Fruit fly (Drosophila melanogaster) whole organism, prepupa: Measurements from ENCODE around the gene CG7551.

Experiments
- Blimp-1 ChIP-seq: fragments of 200-800 bp; sonication (Bioruptor generic); optimal IDR thresholded peaks from 3 replicates; lab custom pipeline; 2017; ENCODE audit warnings: missing biosample characterization, missing genetic modification characterization, mild to moderate bottlenecking, moderate library complexity, missing genetic modification reagents
- CG10631 ChIP-seq: fragments of 200-800 bp; sonication (Bioruptor generic); optimal IDR thresholded peaks from 2 replicates; lab custom pipeline; 2016; ENCODE audit warnings: missing biosample characterization, missing genetic modification characterization
- CG10669 ChIP-seq: fragments of 200-800 bp; sonication (Bioruptor generic); optimal IDR thresholded peaks from 3 replicates; lab custom pipeline; 2018; ENCODE audit warnings: missing biosample characterization, mild to moderate bottlenecking, missing genetic modification characterization, moderate library complexity
- CG11294 ChIP-seq: fragments of 200-800 bp; sonication (Bioruptor generic); IDR thresholded peaks from 2 replicates; pipeline ENCODE4 v1.3.6; 2022; ENCODE audit warnings: missing biosample characterization, missing genetic modification characterization
- CG15336 ChIP-seq: fragments of 200-800 bp; sonication (Bioruptor generic); IDR thresholded peaks from 2 replicates; pipeline ENCODE4 v1.3.6; 2022; ENCODE audit warnings: missing biosample characterization, missing genetic modification characterization
- CG1621 ChIP-seq: fragments of 200-800 bp; sonication (Bioruptor generic); optimal IDR thresholded peaks from 3 replicates; lab custom pipeline; 2018; ENCODE audit warnings: missing biosample characterization, mild to moderate bottlenecking, missing genetic modification characterization
- CG16779 ChIP-seq: fragments of 200-800 bp; sonication (Bioruptor generic); optimal IDR thresholded peaks from 3 replicates; lab custom pipeline; 2017; ENCODE audit warnings: missing biosample characterization, mild to moderate bottlenecking, missing genetic modification characterization
- CG3032 ChIP-seq: fragments of 200-800 bp; optimal IDR thresholded peaks from 2 replicates; lab custom pipeline; 2019; ENCODE audit warnings: missing biosample characterization, mild to moderate bottlenecking, missing genetic modification characterization, moderate library complexity
- CG31627 ChIP-seq: fragments of 200-800 bp; sonication (Bioruptor generic); optimal IDR thresholded peaks from 3 replicates; lab custom pipeline; 2016; ENCODE audit warnings: missing biosample characterization, missing genetic modification characterization
- CG34406 ChIP-seq: fragments of 200-800 bp; sonication (Bioruptor generic); optimal IDR thresholded peaks from 3 replicates; lab custom pipeline; 2016; ENCODE audit warnings: missing biosample characterization, missing genetic modification characterization
- CG3919 ChIP-seq: fragments of 200-800 bp; sonication (Bioruptor generic); optimal IDR thresholded peaks from 3 replicates; lab custom pipeline; 2016; ENCODE audit warnings: missing biosample characterization, missing genetic modification characterization
- CG4318 ChIP-seq: fragments of 200-800 bp; sonication (Bioruptor generic); optimal IDR thresholded peaks from 3 replicates; lab custom pipeline; 2017; ENCODE audit warnings: missing biosample characterization, mild to moderate bottlenecking, missing genetic modification characterization
- CG6163 ChIP-seq: fragments of 200-800 bp; sonication (Bioruptor generic); IDR thresholded peaks from 3 replicates; pipeline ENCODE4 v1.3.6; 2022; ENCODE audit warnings: missing biosample characterization, missing genetic modification characterization
- CG6276 ChIP-seq: fragments of 200-800 bp; sonication (Bioruptor generic); optimal IDR thresholded peaks from 2 replicates; lab custom pipeline; 2017; ENCODE audit warnings: missing biosample characterization, mild to moderate bottlenecking, missing genetic modification characterization
- CG6792 ChIP-seq: fragments of 200-800 bp; sonication (Bioruptor generic); optimal IDR thresholded peaks from 3 replicates; lab custom pipeline; 2016; ENCODE audit warnings: missing biosample characterization, missing genetic modification characterization
- CG6808 ChIP-seq: fragments of 200-800 bp; sonication (Bioruptor generic); optimal IDR thresholded peaks from 3 replicates; lab custom pipeline; 2017; ENCODE audit warnings: missing biosample characterization, missing genetic modification characterization, mild to moderate bottlenecking, moderate library complexity, missing genetic modification reagents
- CG6854 ChIP-seq: fragments of 200-800 bp; sonication (Bioruptor generic); optimal IDR thresholded peaks from 2 replicates; lab custom pipeline; 2017; ENCODE audit warnings: missing biosample characterization, mild to moderate bottlenecking, missing genetic modification characterization
- CG7368 ChIP-seq: fragments of 200-800 bp; sonication (Bioruptor generic); optimal IDR thresholded peaks from 3 replicates; lab custom pipeline; 2016; ENCODE audit warnings: missing biosample characterization, missing genetic modification characterization
- CG8119 ChIP-seq: fragments of 200-800 bp; sonication (Bioruptor generic); IDR thresholded peaks from 3 replicates; pipeline ENCODE4 v1.3.6; 2022; ENCODE audit warnings: missing biosample characterization, missing genetic modification characterization
- CG8319 ChIP-seq: fragments of 200-800 bp; sonication (Bioruptor generic); optimal IDR thresholded peaks from 3 replicates; lab custom pipeline; 2016; ENCODE audit warnings: missing biosample characterization, missing genetic modification characterization
- CG9139 ChIP-seq: fragments of 200-800 bp; sonication (Bioruptor generic); optimal IDR thresholded peaks from 3 replicates; lab custom pipeline; 2017; ENCODE audit warnings: missing biosample characterization, mild to moderate bottlenecking, missing genetic modification characterization
- Eip75B ChIP-seq: fragments of 200-800 bp; sonication (Bioruptor generic); optimal IDR thresholded peaks from 3 replicates; lab custom pipeline; 2016; ENCODE audit warnings: missing biosample characterization, missing genetic modification characterization
- Eip78C ChIP-seq: fragments of 200-800 bp; sonication (Bioruptor generic); peaks from one replicate; lab custom pipeline; 2016; ENCODE audit warnings: missing biosample characterization, missing genetic modification characterization
- Eip93F ChIP-seq: fragments of 200-800 bp; sonication (Bioruptor generic); optimal IDR thresholded peaks from 2 replicates; lab custom pipeline; 2016; ENCODE audit warnings: missing biosample characterization, mild to moderate bottlenecking, missing genetic modification characterization
- Ets21C ChIP-seq: fragments of 200-800 bp; sonication (Bioruptor generic); optimal IDR thresholded peaks from 3 replicates; lab custom pipeline; 2016; ENCODE audit warnings: missing biosample characterization, missing genetic modification characterization
- Ets96B ChIP-seq: fragments of 200-800 bp; optimal IDR thresholded peaks from 2 replicates; lab custom pipeline; 2019; ENCODE audit warnings: missing biosample characterization, mild to moderate bottlenecking, missing genetic modification characterization, moderate library complexity
- Hr39 ChIP-seq: fragments of 200-800 bp; sonication (Bioruptor generic); optimal IDR thresholded peaks from 2 replicates; lab custom pipeline; 2016; ENCODE audit warnings: missing biosample characterization, missing genetic modification characterization
- Hr4 ChIP-seq: fragments of 200-800 bp; sonication (Bioruptor generic); optimal IDR thresholded peaks from 3 replicates; lab custom pipeline; 2016; ENCODE audit warnings: missing biosample characterization, missing genetic modification characterization
- Lpt ChIP-seq: fragments of 200-800 bp; sonication (Bioruptor generic); optimal IDR thresholded peaks from 3 replicates; lab custom pipeline; 2016; ENCODE audit warnings: missing biosample characterization, missing genetic modification characterization
- Met ChIP-seq: fragments of 200-800 bp; sonication (Bioruptor generic); optimal IDR thresholded peaks from 3 replicates; lab custom pipeline; 2016; ENCODE audit warnings: missing biosample characterization, missing genetic modification characterization
- OdsH ChIP-seq: fragments of 200-800 bp; sonication (Bioruptor generic); optimal IDR thresholded peaks from 3 replicates; lab custom pipeline; 2016; ENCODE audit warnings: missing biosample characterization, missing genetic modification characterization
- Smox ChIP-seq: fragments of 200-800 bp; sonication (Bioruptor generic); optimal IDR thresholded peaks from 3 replicates; lab custom pipeline; 2016; ENCODE audit warnings: missing biosample characterization, missing genetic modification characterization
- Sox102F ChIP-seq: fragments of 200-800 bp; sonication (Bioruptor generic); optimal IDR thresholded peaks from 2 replicates; lab custom pipeline; 2016; ENCODE audit warnings: missing biosample characterization, mild to moderate bottlenecking, missing genetic modification characterization
- Sox14 ChIP-seq: fragments of 200-800 bp; sonication (Bioruptor generic); optimal IDR thresholded peaks from 3 replicates; lab custom pipeline; 2016; ENCODE audit warnings: missing biosample characterization, missing genetic modification characterization
- Sox15 ChIP-seq: fragments of 200-800 bp; sonication (Bioruptor generic); optimal IDR thresholded peaks from 3 replicates; lab custom pipeline; 2016; ENCODE audit warnings: missing biosample characterization, missing genetic modification characterization
- achi ChIP-seq: fragments of 200-800 bp; sonication (Bioruptor generic); optimal IDR thresholded peaks from 3 replicates; lab custom pipeline; 2016; ENCODE audit warnings: missing biosample characterization, missing genetic modification characterization
- acj6 ChIP-seq: fragments of 200-800 bp; sonication (Bioruptor generic); optimal IDR thresholded peaks from 3 replicates; lab custom pipeline; 2016; ENCODE audit warnings: missing biosample characterization, missing genetic modification characterization
- cyc ChIP-seq: fragments of 200-800 bp; sonication (Bioruptor generic); optimal IDR thresholded peaks from 3 replicates; lab custom pipeline; 2016; ENCODE audit warnings: missing biosample characterization, missing genetic modification characterization
- dac ChIP-seq: fragments of 200-800 bp; sonication (Bioruptor generic); optimal IDR thresholded peaks from 2 replicates; lab custom pipeline; 2017; ENCODE audit warnings: missing biosample characterization, mild to moderate bottlenecking, missing genetic modification characterization
- dsx ChIP-seq: fragments of 200-800 bp; optimal IDR thresholded peaks from 3 replicates; lab custom pipeline; 2019; ENCODE audit warnings: missing biosample characterization, mild to moderate bottlenecking, missing genetic modification characterization, moderate library complexity; ENCODE audit not compliant: poor library complexity, severe bottlenecking
- esn ChIP-seq: fragments of 200-800 bp; sonication (Bioruptor generic); optimal IDR thresholded peaks from 2 replicates; lab custom pipeline; 2016; ENCODE audit warnings: missing biosample characterization, mild to moderate bottlenecking, missing genetic modification characterization, moderate library complexity
- fd59A ChIP-seq: fragments of 200-800 bp; sonication (Bioruptor generic); optimal IDR thresholded peaks from 2 replicates; lab custom pipeline; 2017; ENCODE audit warnings: missing biosample characterization, mild to moderate bottlenecking, missing genetic modification characterization, missing genetic modification reagents
- fd85E ChIP-seq: fragments of 200-800 bp; sonication (Bioruptor generic); optimal IDR thresholded peaks from 3 replicates; lab custom pipeline; 2016; ENCODE audit warnings: missing biosample characterization, missing genetic modification characterization
- fkh ChIP-seq: fragments of 200-800 bp; sonication (Bioruptor generic); optimal IDR thresholded peaks from 3 replicates; lab custom pipeline; 2017; ENCODE audit warnings: missing biosample characterization, mild to moderate bottlenecking, missing genetic modification characterization, moderate library complexity
- lz ChIP-seq: fragments of 200-800 bp; sonication (Bioruptor generic); optimal IDR thresholded peaks from 3 replicates; lab custom pipeline; 2016; ENCODE audit warnings: missing biosample characterization, missing genetic modification characterization
- net ChIP-seq: fragments of 200-800 bp; sonication (Bioruptor generic); optimal IDR thresholded peaks from 3 replicates; lab custom pipeline; 2016; ENCODE audit warnings: missing biosample characterization, missing genetic modification characterization
- pdm3 ChIP-seq: fragments of 200-800 bp; sonication (Bioruptor generic); optimal IDR thresholded peaks from 3 replicates; lab custom pipeline; 2016; ENCODE audit warnings: missing biosample characterization, missing genetic modification characterization
- salr ChIP-seq, 2 experiments: fragments of 200-800 bp; sonication (Bioruptor generic); optimal IDR thresholded peaks; 3 replicates each; lab custom pipeline; 2016 to 2018; ENCODE audit warnings: missing biosample characterization in 2 of 2, missing genetic modification characterization in 2 of 2, mild to moderate bottlenecking in 1 of 2
- spab ChIP-seq: fragments of 200-800 bp; sonication (Bioruptor generic); optimal IDR thresholded peaks from 2 replicates; lab custom pipeline; 2017; ENCODE audit warnings: missing biosample characterization, mild to moderate bottlenecking, missing genetic modification characterization, missing genetic modification reagents
- ss ChIP-seq, 2 experiments: fragments of 200-800 bp; sonication (Bioruptor generic); optimal IDR thresholded peaks; 2 replicates in 1 of 2; 3 replicates in 1 of 2; lab custom pipeline; 2017 to 2018; ENCODE audit warnings: mild to moderate bottlenecking in 2 of 2, missing biosample characterization in 2 of 2, missing genetic modification characterization in 2 of 2, moderate library complexity in 1 of 2
- svp ChIP-seq: fragments of 200-800 bp; sonication (Bioruptor generic); peaks from one replicate; lab custom pipeline; 2016; ENCODE audit warnings: missing biosample characterization, missing genetic modification characterization
- vri ChIP-seq: fragments of 200-800 bp; sonication (Bioruptor generic); optimal IDR thresholded peaks from 3 replicates; lab custom pipeline; 2016; ENCODE audit warnings: missing biosample characterization, mild to moderate bottlenecking, missing genetic modification characterization

Gene CG7551

DNA sequence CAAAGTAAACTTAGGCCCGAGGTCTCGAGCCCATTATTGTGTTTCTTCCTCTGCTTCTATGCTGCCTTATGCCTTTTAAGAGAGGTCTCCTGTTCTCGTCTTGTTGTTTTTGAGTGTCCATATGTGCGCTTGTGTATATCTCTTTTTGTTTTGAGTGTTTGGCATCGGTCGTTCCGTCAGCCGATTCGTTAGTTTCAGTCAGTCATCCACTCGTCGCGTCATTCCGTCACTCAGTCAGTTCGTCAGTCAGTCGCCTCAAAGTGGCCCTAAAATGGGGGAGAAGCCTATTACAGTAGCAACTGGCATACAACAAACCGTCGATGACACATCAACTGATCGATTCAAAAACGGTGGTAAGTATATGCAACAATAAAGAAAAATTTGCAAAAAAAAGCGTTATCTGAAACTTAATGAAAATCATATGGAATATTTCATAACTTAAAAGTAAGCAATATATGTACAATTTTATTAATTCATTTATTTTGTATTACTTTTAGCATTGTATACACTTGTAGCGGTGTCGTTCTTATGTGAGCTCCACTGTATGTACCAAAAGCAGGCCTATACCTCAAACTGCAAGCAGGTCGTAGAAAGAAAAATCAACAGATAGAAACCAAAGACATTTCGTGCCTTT, 40.1 kb upstream of the CG7551 start:
- no peak for TF ChIP-seq OdsH (GFP tag; lab: Kevin White, UChicago)
- peak; percentile 75 for TF ChIP-seq CG15336 (GFP tag; lab: Robert Waterston, UW)
- TF ChIP-seq Ets96B (tag; lab: Kevin White, UChicago) = no peak
- peak; percentile 66 for TF ChIP-seq Eip78C (GFP tag; lab: Kevin White, UChicago)
- TF ChIP-seq fkh = peak; percentile 38
- TF ChIP-seq CG6163 (GFP tag; lab: Robert Waterston, UW) = peak; percentile 61; the same call in 2 of the 3 replicates
- TF ChIP-seq Lpt (GFP tag; lab: Kevin White, UChicago) = peak; percentile 13
- no peak for TF ChIP-seq cyc (GFP tag; lab: Kevin White, UChicago)
- TF ChIP-seq CG16779 (tag; lab: Kevin White, UChicago) = no peak
- TF ChIP-seq fd85E (GFP tag; lab: Kevin White, UChicago) = no peak
- TF ChIP-seq Sox15 (GFP tag; lab: Kevin White, UChicago) = no peak
- TF ChIP-seq CG1621 (tag; lab: Kevin White, UChicago) = no peak
- TF ChIP-seq CG4318 (GFP tag; lab: Kevin White, UChicago) = no peak
- peak; percentile 31 for TF ChIP-seq CG3919 (GFP tag; lab: Kevin White, UChicago)
- no peak for TF ChIP-seq CG10669 (GFP tag; lab: Kevin White, UChicago)
- TF ChIP-seq Eip93F (GFP tag; lab: Kevin White, UChicago) = no peak
- TF ChIP-seq ss (GFP tag; optimal IDR thresholded peaks at IDR 0.05; lab: Kevin White, UChicago) = no peak
- peak; percentile 18 for TF ChIP-seq CG3032 (tag; lab: Kevin White, UChicago)
- no peak for TF ChIP-seq salr (GFP tag; optimal IDR thresholded peaks at IDR 0.05; lab: Kevin White, UChicago)
- TF ChIP-seq Hr39 = no peak
- no peak for TF ChIP-seq Smox (GFP tag; lab: Kevin White, UChicago)
- no peak for TF ChIP-seq CG8319 (GFP tag; lab: Kevin White, UChicago)
- TF ChIP-seq dac (GFP tag; lab: Kevin White, UChicago) = no peak
- peak; percentile 31 for TF ChIP-seq achi (GFP tag; lab: Kevin White, UChicago)
- TF ChIP-seq vri (GFP tag; lab: Kevin White, UChicago) = no peak
- TF ChIP-seq CG6854 (GFP tag; lab: Kevin White, UChicago) = no peak
- peak; percentile 2 for TF ChIP-seq pdm3
- no peak for TF ChIP-seq Eip75B (GFP tag; lab: Kevin White, UChicago)
- no peak for TF ChIP-seq CG31627 (GFP tag; lab: Kevin White, UChicago)
- peak; percentile 10 for TF ChIP-seq Sox14 (GFP tag; lab: Kevin White, UChicago)
- no peak for TF ChIP-seq CG9139 (GFP tag; lab: Kevin White, UChicago)
- TF ChIP-seq CG11294 (GFP tag; lab: Robert Waterston, UW) = peak; percentile 20; the same call in 1 of the 2 replicates
- no peak for TF ChIP-seq Blimp-1 (GFP tag; lab: Kevin White, UChicago)
- no peak for TF ChIP-seq CG34406 (GFP tag; lab: Kevin White, UChicago)
- TF ChIP-seq net (GFP tag; lab: Kevin White, UChicago) = no peak
- TF ChIP-seq CG6276 = peak; percentile 43
- no peak for TF ChIP-seq fd59A (GFP tag; lab: Kevin White, UChicago)
- no peak for TF ChIP-seq CG6808 (GFP tag; lab: Kevin White, UChicago)
- no peak for TF ChIP-seq Sox102F (GFP tag; lab: Kevin White, UChicago)
- no peak for TF ChIP-seq CG6792 (GFP tag; lab: Kevin White, UChicago)
- TF ChIP-seq CG7368 = no peak
- no peak for TF ChIP-seq Ets21C (GFP tag; lab: Kevin White, UChicago)
- TF ChIP-seq Hr4 (GFP tag; lab: Kevin White, UChicago) = peak; percentile 58
- TF ChIP-seq Met (GFP tag; lab: Kevin White, UChicago) = peak; percentile 5
- TF ChIP-seq lz (GFP tag; lab: Kevin White, UChicago) = no peak
- peak; percentile 59 for TF ChIP-seq CG8119 (GFP tag; lab: Robert Waterston, UW)
- no peak for TF ChIP-seq spab (GFP tag; lab: Kevin White, UChicago)
- no peak for TF ChIP-seq acj6
- TF ChIP-seq dsx (GFP tag; lab: Kevin White, UChicago) = no peak
- TF ChIP-seq svp (GFP tag; lab: Kevin White, UChicago) = peak; percentile 27
- peak; percentile 34 for TF ChIP-seq CG10631 (GFP tag; lab: Kevin White, UChicago)
- no peak for TF ChIP-seq esn (GFP tag; lab: Kevin White, UChicago)
